Worm (Caenorhabditis elegans) whole organism, young adult: Measurements from ENCODE around the gene mltn-11.

ENCODE experiments used
- F37B4.10 ChIP-seq: fragments of 200-800 bp; sonication (Bioruptor generic); IDR thresholded peaks from 2 replicates; pipeline ENCODE4 v1.3.6; 2022; ENCODE audit warnings: missing genetic modification characterization, missing compliant biosample characterization
- F49E8.2 ChIP-seq: sonication (generic microtip); optimal IDR thresholded peaks from 3 replicates; lab custom pipeline; 2017; ENCODE audit warnings: missing genetic modification characterization, mild to moderate bottlenecking, missing compliant biosample characterization, antibody characterized with exemption, moderate library complexity; ENCODE audit not compliant: insufficient read depth
- F57C9.4 ChIP-seq: sonication (generic microtip); optimal IDR thresholded peaks from 2 replicates; lab custom pipeline; 2017; ENCODE audit warnings: mild to moderate bottlenecking, missing genetic modification characterization, missing compliant biosample characterization
- hsf-1 ChIP-seq: fragments of 200-800 bp; sonication (Bioruptor generic); IDR thresholded peaks from 2 replicates; pipeline ENCODE4 v1.3.6; 2022; ENCODE audit warnings: missing genetic modification reagents, missing genetic modification characterization, missing compliant biosample characterization
- lir-1 ChIP-seq: fragments of 200-800 bp; sonication (Bioruptor generic); conservative IDR thresholded peaks from 2 replicates; pipeline ENCODE4 v1.3.6; 2022; ENCODE audit warnings: missing genetic modification reagents, missing genetic modification characterization, missing compliant biosample characterization
- mxl-1 ChIP-seq: sonication (generic microtip); optimal IDR thresholded peaks from 2 replicates; lab custom pipeline; 2016; ENCODE audit warnings: missing genetic modification characterization, missing compliant biosample characterization
- unc-62 ChIP-seq: fragments of 150-350 bp; optimal IDR thresholded peaks from 2 replicates; lab custom pipeline; 2014; ENCODE audit warnings: missing biosample characterization, missing genetic modification reagents, missing genetic modification characterization

ce11 chrV:16595140-16595791, 40.7 kb upstream of the mltn-11 start, which contains the start of gene cpl-1:
- TF ChIP-seq lir-1 (GFP tag; lab: Robert Waterston, UW) (no peak), unc-62 (GFP tag; lab: Kevin White, UChicago) (no peak), F57C9.4 (tag; lab: Kevin White, UChicago) (no peak), F49E8.2 (no peak), hsf-1 (no peak), mxl-1 (tag; lab: Kevin White, UChicago) (no peak), F37B4.10 (GFP tag; lab: Robert Waterston, UW) (no peak)
